Worm (Caenorhabditis elegans) whole organism, midembryonic: ENCODE measurements around the gene thk-1.
A peak's percentile ranks its signal among the peaks of the same experiment; 100 is the strongest.

Experiments
- T22C8.4 ChIP-seq: fragments of 200-800 bp; sonication (Bioruptor generic); IDR thresholded peaks from 2 replicates; pipeline ENCODE4 v1.3.6; 2022; ENCODE audit warnings: missing genetic modification characterization, missing compliant biosample characterization
- cog-1 ChIP-seq: sonication (generic microtip); optimal IDR thresholded peaks from 2 replicates; lab custom pipeline; 2016; ENCODE audit warnings: missing genetic modification characterization, missing compliant biosample characterization
- flt-1 ChIP-seq: fragments of 200-800 bp; sonication (Bioruptor generic); IDR thresholded peaks from 2 replicates; pipeline ENCODE4 v1.3.6; 2022; ENCODE audit warnings: missing genetic modification characterization, missing compliant biosample characterization
- klf-2 ChIP-seq: fragments of 200-800 bp; sonication (Bioruptor generic); conservative IDR thresholded peaks from 2 replicates; pipeline ENCODE4 v1.3.6; 2022; ENCODE audit warnings: missing genetic modification reagents, missing genetic modification characterization, missing compliant biosample characterization
- med-1 ChIP-seq: sonication (generic microtip); optimal IDR thresholded peaks from 2 replicates; lab custom pipeline; 2017; ENCODE audit warnings: missing genetic modification characterization, mild to moderate bottlenecking, missing compliant biosample characterization, antibody characterized with exemption, missing genetic modification reagents; ENCODE audit not compliant: insufficient read depth
- ref-1 ChIP-seq: fragments of 200-800 bp; sonication (Bioruptor generic); conservative IDR thresholded peaks from 2 replicates; pipeline ENCODE4 v1.3.6; 2022; ENCODE audit warnings: missing genetic modification reagents, missing genetic modification characterization, missing compliant biosample characterization
- tab-1 ChIP-seq: fragments of 200-800 bp; sonication (Bioruptor generic); IDR thresholded peaks from 2 replicates; pipeline ENCODE4 v1.3.6; 2022; ENCODE audit warnings: missing genetic modification characterization, missing compliant biosample characterization
- ztf-23 ChIP-seq: fragments of 200-800 bp; sonication (Bioruptor generic); IDR thresholded peaks from 2 replicates; pipeline ENCODE4 v1.3.6; 2022; ENCODE audit warnings: missing genetic modification reagents, missing genetic modification characterization, missing compliant biosample characterization
- ztf-29 ChIP-seq: fragments of 200-800 bp; sonication (Bioruptor generic); IDR thresholded peaks from 2 replicates; pipeline ENCODE4 v1.3.6; 2022; ENCODE audit warnings: missing genetic modification reagents, missing genetic modification characterization, missing compliant biosample characterization

thk-1 gene

DNA sequence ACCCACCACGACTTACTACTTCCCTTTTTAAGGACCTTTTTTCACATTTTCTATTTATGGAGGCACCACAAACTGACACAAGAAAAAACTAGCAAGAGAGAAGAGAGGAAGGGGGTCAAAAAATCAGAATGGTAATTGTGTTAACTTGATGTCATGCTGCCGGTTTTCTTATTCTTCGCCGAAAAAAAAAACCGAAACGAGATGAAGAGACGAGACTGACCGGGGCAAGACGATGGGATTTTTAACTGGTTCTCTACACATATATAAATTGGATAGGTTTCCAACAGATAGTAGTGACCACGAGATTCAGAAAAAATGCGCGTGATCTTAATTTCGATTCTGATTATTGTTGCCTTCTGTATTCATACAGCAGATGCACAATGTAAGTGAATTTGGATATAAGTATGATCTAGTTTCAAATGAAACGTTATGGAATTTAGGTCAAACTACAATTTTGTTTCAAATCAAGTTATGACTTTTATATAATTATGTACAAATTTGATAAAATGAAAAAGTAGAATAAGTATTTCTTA is 7.5 kb downstream of the thk-1 start, which contains the start of gene Y43C5A.3:
TSS of gene Y43C5A.3 (plus strand) at position 256 of the 533 bp plus-strand sequence.
- no peak for TF ChIP-seq med-1 (GFP tag; lab: Kevin White, UChicago)
- no peak for TF ChIP-seq tab-1 (GFP tag; lab: Robert Waterston, UW)
- TF ChIP-seq klf-2 (GFP tag; lab: Robert Waterston, UW): no peak
- no peak for TF ChIP-seq T22C8.4 (GFP tag; lab: Robert Waterston, UW)
- no peak for TF ChIP-seq ztf-23
- no peak for TF ChIP-seq cog-1 (tag; lab: Kevin White, UChicago)
- no peak for TF ChIP-seq ref-1 (GFP tag; lab: Robert Waterston, UW)
- TF ChIP-seq flt-1 (GFP tag; lab: Robert Waterston, UW): no peak
- no peak for TF ChIP-seq ztf-29

DNA sequence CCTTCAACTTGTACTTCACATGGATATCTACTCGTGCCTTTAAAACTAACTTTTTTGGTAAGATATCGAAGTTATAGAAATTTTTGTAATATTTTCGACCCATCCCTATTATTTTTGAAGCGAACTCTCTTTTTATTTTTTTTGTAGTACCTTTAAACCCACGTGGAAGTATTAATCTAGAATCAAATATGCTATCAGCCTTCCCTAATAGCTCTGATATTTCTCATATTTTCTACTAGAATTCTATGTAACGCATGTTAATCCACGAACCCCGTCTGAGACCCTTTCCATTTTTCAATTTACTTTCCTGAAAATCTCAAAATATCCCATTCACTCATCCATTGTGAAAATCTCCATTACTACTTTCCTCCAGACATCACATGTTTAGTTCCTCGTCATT is 8.0 kb downstream of the thk-1 start:
- TF ChIP-seq tab-1 (GFP tag; lab: Robert Waterston, UW): no peak
- no peak for TF ChIP-seq flt-1 (GFP tag; lab: Robert Waterston, UW)
- TF ChIP-seq ztf-23: no peak
- no peak for TF ChIP-seq cog-1 (tag; lab: Kevin White, UChicago)
- no peak for TF ChIP-seq ref-1 (GFP tag; lab: Robert Waterston, UW)
- TF ChIP-seq T22C8.4 (GFP tag; lab: Robert Waterston, UW): no peak
- no peak for TF ChIP-seq klf-2 (GFP tag; lab: Robert Waterston, UW)
- no peak for TF ChIP-seq ztf-29

DNA sequence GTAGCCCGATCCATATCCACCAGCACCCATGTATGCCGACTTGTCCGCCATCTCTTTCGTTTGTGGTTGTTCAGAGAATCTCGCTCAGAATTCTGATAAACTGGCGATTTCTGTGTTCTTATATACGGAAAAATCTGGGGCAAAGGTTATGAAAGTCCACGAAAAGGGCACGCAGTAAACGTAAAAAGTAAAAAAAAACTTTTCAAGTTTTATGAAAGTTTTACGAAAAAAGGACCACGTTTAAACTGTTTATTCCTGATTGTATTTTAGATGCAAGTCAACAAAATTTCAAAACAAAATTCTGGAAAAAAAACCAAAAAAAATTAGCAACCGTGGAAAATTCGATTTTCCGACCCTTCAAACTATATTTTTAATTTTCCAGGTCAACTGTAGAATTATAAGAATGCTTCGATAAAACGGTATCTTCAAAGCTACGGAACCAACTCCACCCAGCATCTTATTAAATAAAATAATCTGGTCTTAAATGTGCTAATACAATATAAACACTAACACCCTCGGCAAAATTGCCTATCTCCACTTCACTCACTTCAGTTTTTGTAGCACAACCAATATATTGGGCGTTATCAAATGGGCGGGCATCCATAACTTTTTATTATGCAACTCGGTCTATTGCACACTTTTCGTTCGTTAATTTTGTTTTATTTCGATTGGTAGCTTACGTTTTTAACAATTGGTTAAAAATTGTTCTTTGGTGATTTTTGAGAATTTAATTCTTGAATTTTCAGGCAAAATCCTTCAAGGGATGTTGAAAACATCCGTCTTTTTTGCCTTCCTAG is 12.0 kb downstream of the thk-1 start, which contains the start of the genes nspd-7 and Y43C5A.2:
TSS of gene nspd-7 (minus strand) at position 51 of the 797 bp plus-strand sequence.
TSS of gene Y43C5A.2 (plus strand) at position 747 of the 797 bp plus-strand sequence.
- no peak for TF ChIP-seq flt-1 (GFP tag; lab: Robert Waterston, UW)
- no peak for TF ChIP-seq klf-2 (GFP tag; lab: Robert Waterston, UW)
- no peak for TF ChIP-seq tab-1 (GFP tag; lab: Robert Waterston, UW)
- TF ChIP-seq ref-1 (GFP tag; lab: Robert Waterston, UW): no peak
- no peak for TF ChIP-seq T22C8.4 (GFP tag; lab: Robert Waterston, UW)
- no peak for TF ChIP-seq med-1 (GFP tag; lab: Kevin White, UChicago)
- no peak for TF ChIP-seq ztf-23
- no peak for TF ChIP-seq ztf-29

DNA sequence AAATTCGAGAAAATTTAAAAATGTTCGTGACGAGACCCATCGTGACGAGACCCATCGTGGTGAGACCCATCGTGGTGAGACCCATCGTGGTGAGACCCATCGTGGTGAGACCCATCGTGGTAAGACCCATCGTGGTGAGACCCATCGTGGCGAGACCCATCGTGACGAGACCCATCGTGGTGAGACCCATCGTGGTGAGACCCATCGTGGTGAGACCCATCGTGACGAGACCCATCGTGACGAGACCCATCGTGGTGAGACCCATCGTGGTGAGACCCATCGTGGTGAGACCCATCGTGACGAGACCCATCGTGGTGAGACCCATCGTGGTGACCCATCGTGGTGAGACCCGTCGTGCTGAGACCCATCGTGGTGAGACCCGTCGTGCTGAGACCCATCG is 18.5 kb downstream of the thk-1 start:
- TF ChIP-seq klf-2 (GFP tag; lab: Robert Waterston, UW) (0 out of 2 replicates have a peak, but pooled peaks have one; percentile 25), tab-1 (GFP tag; lab: Robert Waterston, UW) (0 out of 2 replicates have a peak, but pooled peaks have one; percentile 5)

DNA sequence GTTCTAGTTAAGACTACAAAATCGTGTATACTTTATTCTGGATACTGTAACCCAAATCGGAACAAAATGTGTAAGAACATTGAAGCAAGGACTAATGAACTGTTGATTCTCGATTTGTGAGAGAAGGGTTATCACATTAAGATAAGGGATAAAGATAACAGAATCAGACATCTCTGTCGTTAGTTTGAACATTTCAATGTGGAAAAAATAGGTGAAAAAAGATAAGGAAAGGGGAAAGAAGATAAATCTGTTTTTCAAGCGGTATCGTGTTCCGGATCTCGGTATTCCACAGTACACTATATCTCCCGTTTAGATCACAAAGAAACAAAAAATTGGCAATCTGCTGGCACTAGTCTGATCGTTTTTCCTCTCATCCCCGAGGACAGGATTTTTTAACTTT is 20.3 kb downstream of the thk-1 start:
- TF ChIP-seq med-1 (GFP tag; lab: Kevin White, UChicago) (no peak), ztf-23 (no peak), flt-1 (GFP tag; lab: Robert Waterston, UW) (no peak), ref-1 (GFP tag; lab: Robert Waterston, UW) (no peak), tab-1 (GFP tag; lab: Robert Waterston, UW) (no peak), T22C8.4 (GFP tag; lab: Robert Waterston, UW) (no peak), ztf-29 (no peak), klf-2 (GFP tag; lab: Robert Waterston, UW) (no peak)

DNA sequence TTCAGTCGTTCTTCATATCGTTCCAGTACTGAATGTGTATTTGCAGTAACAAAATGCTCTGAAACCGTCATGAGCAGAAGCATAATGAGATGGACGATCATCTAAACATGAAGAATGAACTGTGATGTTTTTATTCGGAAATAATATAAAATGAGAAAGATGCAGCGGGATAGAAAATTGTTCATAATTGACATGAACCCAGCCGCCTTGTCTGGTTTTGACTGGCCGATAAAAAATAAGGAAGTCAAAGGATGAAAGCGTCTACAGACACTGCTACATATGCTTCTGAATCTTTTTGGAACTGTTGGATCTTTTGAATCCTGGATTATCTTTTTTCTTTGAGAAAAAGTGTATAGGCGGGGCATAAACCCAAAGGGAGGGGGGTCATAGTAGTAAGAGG is 21.8 kb downstream of the thk-1 start, which contains the start of gene F01G10.9:
TSS of gene F01G10.9 (minus strand) at position 101 of the 400 bp plus-strand sequence.
- TF ChIP-seq T22C8.4 (GFP tag; lab: Robert Waterston, UW) (no peak), ztf-29 (no peak), flt-1 (GFP tag; lab: Robert Waterston, UW) (no peak)

DNA sequence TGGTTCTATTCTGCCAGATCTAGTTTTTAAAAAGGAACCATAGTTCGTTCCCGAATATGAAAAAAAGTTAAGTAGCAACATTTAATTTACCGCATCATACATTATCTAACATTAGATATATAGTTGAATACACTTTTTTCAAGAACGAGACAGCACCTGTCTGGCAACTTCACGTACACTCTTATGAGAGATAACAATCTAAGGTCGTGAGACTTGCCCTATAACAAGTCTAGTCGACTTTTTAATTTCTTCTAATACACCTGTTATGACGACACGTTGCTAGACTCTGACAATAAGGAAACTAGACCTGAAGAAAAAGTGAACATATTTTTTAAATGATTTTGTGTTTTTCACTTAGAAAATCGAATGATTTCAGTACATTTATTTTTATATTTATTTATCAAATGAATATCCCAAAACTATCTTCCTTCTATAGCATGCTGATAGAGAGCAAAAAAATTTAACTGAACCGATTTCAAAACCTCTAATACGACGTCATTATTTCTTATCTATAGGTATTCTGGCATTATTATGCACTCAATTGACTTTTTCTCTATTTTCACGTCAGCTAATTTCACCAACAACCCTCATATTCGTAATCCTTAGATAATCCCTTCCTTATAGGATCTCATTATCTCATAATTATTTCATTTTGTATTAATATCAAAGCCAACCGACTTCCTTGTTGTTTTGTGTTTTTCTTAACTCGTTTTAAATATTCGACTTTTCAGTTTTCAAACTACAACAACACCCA is 28.3 kb downstream of the thk-1 start:
- TF ChIP-seq ztf-23 (no peak), ztf-29 (no peak), T22C8.4 (GFP tag; lab: Robert Waterston, UW) (no peak)

DNA sequence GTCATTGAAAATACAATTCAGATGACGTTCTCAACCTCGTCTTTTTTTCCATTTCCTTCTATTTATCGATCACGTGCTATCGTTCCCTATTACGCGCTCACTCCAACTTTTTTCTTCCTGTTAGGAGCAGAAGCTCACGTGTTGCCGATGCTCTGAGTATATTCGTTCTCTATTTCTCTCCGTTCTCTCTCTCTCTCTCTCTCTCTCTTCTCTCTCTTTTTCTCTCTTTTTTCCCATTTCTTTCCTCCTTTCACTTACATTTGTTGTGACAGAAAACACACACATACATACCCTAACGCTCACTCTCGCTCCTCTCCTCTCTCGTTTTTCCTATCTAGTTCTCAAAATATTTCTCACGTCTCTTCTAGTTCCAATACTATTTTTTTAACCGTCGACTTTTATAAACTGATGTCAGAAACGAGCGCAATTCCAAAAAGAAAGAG is 29.0 kb downstream of the thk-1 start:
- TF ChIP-seq cog-1 (tag; lab: Kevin White, UChicago) (peak; percentile 36), ztf-23 (no peak)

DNA sequence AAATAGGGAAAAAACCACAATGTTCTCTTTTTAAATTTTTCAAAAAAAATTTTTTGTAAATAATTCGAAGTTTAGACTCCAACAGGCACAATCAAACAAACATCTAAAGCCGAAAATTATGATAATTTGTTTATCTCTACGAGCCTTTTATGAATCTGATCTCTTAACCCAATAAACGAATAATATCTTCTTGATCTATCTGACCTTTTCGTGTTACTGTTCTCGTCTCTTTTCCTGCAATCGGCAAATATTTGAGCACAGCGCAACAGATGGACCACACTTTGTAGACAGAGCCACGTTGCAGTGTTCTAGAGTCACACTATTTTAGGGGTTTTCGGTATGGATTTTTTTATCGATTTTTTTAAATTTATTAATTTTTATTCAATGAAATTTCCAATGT is 29.6 kb downstream of the thk-1 start:
- TF ChIP-seq T22C8.4 (GFP tag; lab: Robert Waterston, UW): peak; percentile 19; the same call in 1 of the 2 replicates
- no peak for TF ChIP-seq cog-1 (tag; lab: Kevin White, UChicago)

DNA sequence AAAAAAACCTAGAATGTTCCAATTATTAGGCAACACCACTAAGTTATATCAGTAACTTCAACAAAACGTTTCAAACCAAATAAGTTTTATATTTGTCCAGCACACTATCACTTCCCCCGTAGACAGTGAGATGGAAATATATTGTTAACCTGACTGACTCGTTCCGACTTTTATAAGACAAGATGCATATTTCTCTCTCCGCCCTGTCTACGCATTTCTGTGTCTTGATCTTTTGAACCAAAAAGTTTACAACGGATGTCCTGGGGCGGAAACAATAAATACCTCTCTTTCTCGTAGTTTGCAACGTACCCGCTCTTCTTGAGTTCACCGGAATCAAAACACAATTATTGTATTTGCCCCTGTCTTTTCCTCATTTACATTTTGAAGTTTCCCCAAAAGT is 30.1 kb downstream of the thk-1 start:
- no peak for TF ChIP-seq klf-2 (GFP tag; lab: Robert Waterston, UW)
